Worm (Caenorhabditis elegans) whole organism, L4 larva: Measurements from ENCODE around the gene aagr-2.

Experiments
- F10B5.3 ChIP-seq: sonication (generic microtip); optimal IDR thresholded peaks from 2 replicates; lab custom pipeline; 2016; ENCODE audit warnings: mild to moderate bottlenecking, missing genetic modification characterization, missing compliant biosample characterization
- T20F7.1 ChIP-seq: fragments of 200-800 bp; sonication (Bioruptor generic); optimal IDR thresholded peaks from 2 replicates; lab custom pipeline; 2018; ENCODE audit warnings: mild to moderate bottlenecking, missing genetic modification characterization, missing compliant biosample characterization
- Y105C5A.15 ChIP-seq: fragments of 200-800 bp; sonication (Bioruptor generic); IDR thresholded peaks from 2 replicates; pipeline ENCODE4 v1.3.6; 2022; ENCODE audit warnings: missing genetic modification characterization, missing compliant biosample characterization
- Y48G9A.11 ChIP-seq: fragments of 200-800 bp; sonication (Bioruptor generic); IDR thresholded peaks from 2 replicates; pipeline ENCODE4 v1.3.6; 2022; ENCODE audit warnings: missing genetic modification reagents, missing genetic modification characterization, missing compliant biosample characterization
- Y75B8A.6 ChIP-seq: fragments of 200-800 bp; sonication (Bioruptor generic); IDR thresholded peaks from 2 replicates; pipeline ENCODE4 v1.3.6; 2022; ENCODE audit warnings: missing genetic modification reagents, missing genetic modification characterization, missing compliant biosample characterization
- arid-1 ChIP-seq: fragments of 200-800 bp; sonication (Bioruptor generic); conservative IDR thresholded peaks from 2 replicates; pipeline ENCODE4 v1.3.6; 2022; ENCODE audit warnings: missing genetic modification reagents, missing genetic modification characterization, missing compliant biosample characterization
- ceh-62 ChIP-seq: sonication (generic microtip); optimal IDR thresholded peaks from 2 replicates; lab custom pipeline; 2017; ENCODE audit warnings: missing biosample characterization, missing genetic modification characterization
- ces-1 ChIP-seq: fragments of 150-350 bp; sonication (generic microtip); optimal IDR thresholded peaks from 4 replicates; lab custom pipeline; 2014; ENCODE audit warnings: missing biosample characterization, missing genetic modification reagents, missing genetic modification characterization
- daf-12 ChIP-seq: fragments of 150-350 bp; optimal IDR thresholded peaks from 2 replicates; lab custom pipeline; 2014; ENCODE audit warnings: missing biosample characterization, missing genetic modification reagents, missing genetic modification characterization
- daf-16 ChIP-seq, 3 experiments: sonication (generic microtip); optimal IDR thresholded peaks; 2 replicates each; lab custom pipeline; 2016 to 2017; ENCODE audit warnings: missing genetic modification characterization in 3 of 3, missing genetic modification reagents in 3 of 3, mild to moderate bottlenecking in 2 of 3, missing compliant biosample characterization in 2 of 3, missing biosample characterization in 1 of 3, moderate library complexity in 1 of 3
- dmd-6 ChIP-seq: fragments of 200-800 bp; sonication (Bioruptor generic); IDR thresholded peaks from 2 replicates; pipeline ENCODE4 v1.3.6; 2022; ENCODE audit warnings: missing genetic modification reagents, missing genetic modification characterization, missing compliant biosample characterization
- dmd-8 ChIP-seq: fragments of 200-800 bp; sonication (Bioruptor generic); IDR thresholded peaks from 2 replicates; pipeline ENCODE4 v1.3.6; 2022; ENCODE audit warnings: missing genetic modification characterization, missing compliant biosample characterization
- dmd-9 ChIP-seq: fragments of 200-800 bp; sonication (Bioruptor generic); IDR thresholded peaks from 2 replicates; pipeline ENCODE4 v1.3.6; 2022; ENCODE audit warnings: missing genetic modification reagents, missing genetic modification characterization, missing compliant biosample characterization
- duxl-1 ChIP-seq: sonication (generic microtip); optimal IDR thresholded peaks from 2 replicates; lab custom pipeline; 2016; ENCODE audit warnings: mild to moderate bottlenecking, missing genetic modification characterization, moderate library complexity, missing compliant biosample characterization; ENCODE audit not compliant: poor library complexity
- dve-1 ChIP-seq: sonication (generic microtip); optimal IDR thresholded peaks from 2 replicates; lab custom pipeline; 2017; ENCODE audit warnings: antibody characterized with exemption, mild to moderate bottlenecking, missing genetic modification characterization, missing compliant biosample characterization; ENCODE audit not compliant: insufficient read depth
- fkh-10 ChIP-seq: fragments of 150-350 bp; optimal IDR thresholded peaks from 2 replicates; lab custom pipeline; 2014; ENCODE audit warnings: missing biosample characterization, missing genetic modification reagents, missing genetic modification characterization
- gei-8 ChIP-seq: fragments of 200-800 bp; sonication (Bioruptor generic); optimal IDR thresholded peaks from 2 replicates; lab custom pipeline; 2018; ENCODE audit warnings: mild to moderate bottlenecking, missing genetic modification characterization, missing compliant biosample characterization
- hlh-30 ChIP-seq: sonication (generic microtip); optimal IDR thresholded peaks from 2 replicates; lab custom pipeline; 2017; ENCODE audit warnings: antibody characterized with exemption, mild to moderate bottlenecking, missing genetic modification characterization, missing compliant biosample characterization; ENCODE audit not compliant: insufficient read depth
- hmg-1.1 ChIP-seq: fragments of 200-800 bp; sonication (Bioruptor generic); IDR thresholded peaks from 2 replicates; pipeline ENCODE4 v1.3.6; 2022; ENCODE audit warnings: missing genetic modification reagents, missing genetic modification characterization, missing compliant biosample characterization
- lim-7 ChIP-seq: fragments of 200-800 bp; sonication (Bioruptor generic); IDR thresholded peaks from 2 replicates; pipeline ENCODE4 v1.3.6; 2022; ENCODE audit warnings: missing genetic modification characterization, missing compliant biosample characterization
- lin-15B ChIP-seq: fragments of 150-350 bp; sonication (generic microtip); optimal IDR thresholded peaks from 3 replicates; lab custom pipeline; 2014; ENCODE audit warnings: missing biosample characterization, missing genetic modification characterization
- lin-29 ChIP-seq: fragments of 200-800 bp; sonication (Bioruptor generic); IDR thresholded peaks from 2 replicates; pipeline ENCODE4 v1.3.6; 2022; ENCODE audit warnings: missing genetic modification reagents, missing genetic modification characterization, missing compliant biosample characterization
- lin-38 ChIP-seq: fragments of 200-800 bp; sonication (Bioruptor generic); IDR thresholded peaks from 2 replicates; pipeline ENCODE4 v1.3.6; 2022; ENCODE audit warnings: missing genetic modification reagents, missing genetic modification characterization, missing compliant biosample characterization
- lin-39 ChIP-seq: fragments of 150-350 bp; optimal IDR thresholded peaks from 2 replicates; lab custom pipeline; 2014; ENCODE audit warnings: missing biosample characterization, missing genetic modification reagents, missing genetic modification characterization
- lsy-2 ChIP-seq, 2 experiments: fragments of 150-350 bp in 1 of 2; sonication (generic microtip) in 1 of 2; optimal IDR thresholded peaks; 2 replicates each; lab custom pipeline; 2014 to 2017; ENCODE audit warnings: missing biosample characterization in 2 of 2, missing genetic modification characterization in 2 of 2
- mes-2 ChIP-seq: sonication (generic microtip); optimal IDR thresholded peaks from 2 replicates; lab custom pipeline; 2016; ENCODE audit warnings: missing genotype, mild to moderate bottlenecking, missing genetic modification characterization, missing compliant biosample characterization; ENCODE audit not compliant: poor library complexity, severe bottlenecking
- nhr-11 ChIP-seq: fragments of 150-350 bp; optimal IDR thresholded peaks from 2 replicates; lab custom pipeline; 2014; ENCODE audit warnings: missing biosample characterization, missing genetic modification characterization
- nhr-111 ChIP-seq: fragments of 200-800 bp; sonication (Bioruptor generic); optimal IDR thresholded peaks from 2 replicates; lab custom pipeline; 2018; ENCODE audit warnings: mild to moderate bottlenecking, missing genetic modification characterization, missing compliant biosample characterization
- nhr-42 ChIP-seq: fragments of 200-800 bp; sonication (Bioruptor generic); IDR thresholded peaks from 2 replicates; pipeline ENCODE4 v1.3.6; 2022; ENCODE audit warnings: missing genetic modification characterization, missing compliant biosample characterization
- nhr-48 ChIP-seq: sonication (generic microtip); optimal IDR thresholded peaks from 2 replicates; lab custom pipeline; 2016; ENCODE audit warnings: mild to moderate bottlenecking, missing genetic modification characterization, missing compliant biosample characterization
- nhr-6 ChIP-seq: fragments of 150-350 bp; optimal IDR thresholded peaks from 2 replicates; lab custom pipeline; 2014; ENCODE audit warnings: missing biosample characterization, missing genetic modification characterization
- nhr-76 ChIP-seq: fragments of 150-350 bp; optimal IDR thresholded peaks from 2 replicates; lab custom pipeline; 2014; ENCODE audit warnings: missing biosample characterization, missing genetic modification characterization
- rbr-2 ChIP-seq: sonication (generic microtip); optimal IDR thresholded peaks from 2 replicates; lab custom pipeline; 2016; ENCODE audit warnings: missing genotype, missing genetic modification characterization, missing compliant biosample characterization
- saeg-2 ChIP-seq: fragments of 200-800 bp; sonication (Bioruptor generic); IDR thresholded peaks from 2 replicates; pipeline ENCODE4 v1.3.6; 2022; ENCODE audit warnings: missing genetic modification reagents, missing genetic modification characterization, missing compliant biosample characterization
- tra-1 ChIP-seq: fragments of 200-800 bp; sonication (Bioruptor generic); IDR thresholded peaks from 2 replicates; pipeline ENCODE4 v1.3.6; 2022; ENCODE audit warnings: missing genetic modification reagents, missing genetic modification characterization, missing compliant biosample characterization
- unc-130 ChIP-seq: sonication (generic microtip); optimal IDR thresholded peaks from 2 replicates; lab custom pipeline; 2016; ENCODE audit warnings: missing genetic modification reagents, missing genetic modification characterization, missing compliant biosample characterization
- zfp-2 ChIP-seq: sonication (generic microtip); optimal IDR thresholded peaks from 2 replicates; lab custom pipeline; 2016; ENCODE audit warnings: mild to moderate bottlenecking, missing genetic modification characterization, missing compliant biosample characterization

The aagr-2 gene

ce11 chrII:4953289-4953688 is 28.2 kb upstream of the aagr-2 start, which contains the start of gene ndx-3:
Gene ndx-3 (plus strand): TSS chrII:4953589.
- TF ChIP-seq lin-38 (no peak), nhr-76 (no peak), lim-7 (GFP tag; lab: Robert Waterston, UW) (no peak), nhr-42 (GFP tag; lab: Robert Waterston, UW) (no peak), gei-8 (GFP tag; lab: Kevin White, UChicago) (no peak)

ce11 chrII:4949380-4949950 is 24.4 kb upstream of the aagr-2 start, which contains the start of the genes try-1 and zyg-12:
Gene try-1 (minus strand): TSS chrII:4949527.
Gene zyg-12 (plus strand): TSS chrII:4949900.
- TF ChIP-seq dmd-8 (GFP tag; lab: Robert Waterston, UW) (no peak), lin-38 (peak; percentile 42; the same call in 1 of the 2 replicates)

- TF ChIP-seq duxl-1 (tag; lab: Kevin White, UChicago) = peak; percentile 22
- peak; percentile 43; the same call in 1 of the 2 replicates for TF ChIP-seq Y48G9A.11 (GFP tag; lab: Robert Waterston, UW)
- TF ChIP-seq arid-1 = 0 out of 2 replicates have a peak, but pooled peaks have one; percentile 7
- TF ChIP-seq lin-38 = peak; percentile 39
- no peak for TF ChIP-seq lin-29
- TF ChIP-seq, all 104 proteins: peak for 4
Observed at ce11 chrII:4948118-4948517, 23.1 kb upstream of the aagr-2 start.

- no peak for TF ChIP-seq ces-1 (GFP tag; lab: Kevin White, UChicago)
- TF ChIP-seq nhr-48 (tag; lab: Kevin White, UChicago) = no peak
- TF ChIP-seq rbr-2 (tag; lab: Kevin White, UChicago) = no peak
- no peak for TF ChIP-seq lin-39 (tag; lab: Kevin White, UChicago)
- no peak for TF ChIP-seq zfp-2
- TF ChIP-seq saeg-2 (GFP tag; lab: Robert Waterston, UW) = no peak
- TF ChIP-seq mes-2 (tag; lab: Kevin White, UChicago) = peak; percentile 17
- TF ChIP-seq lin-15B (tag; lab: Kevin White, UChicago) = no peak
- TF ChIP-seq tra-1 = no peak
- TF ChIP-seq unc-130 = no peak
- no peak for TF ChIP-seq Y105C5A.15 (GFP tag; lab: Robert Waterston, UW)
- no peak for TF ChIP-seq ceh-62
- no peak for TF ChIP-seq daf-16 (GFP tag; optimal IDR thresholded peaks at IDR 0.05; lab: Kevin White, UChicago)
- no peak for TF ChIP-seq daf-16 (tag; optimal IDR thresholded peaks at IDR 0.05; lab: Kevin White, UChicago)
- no peak for TF ChIP-seq lin-38
- TF ChIP-seq Y48G9A.11 (GFP tag; lab: Robert Waterston, UW) = no peak
- TF ChIP-seq nhr-6 (tag; lab: Kevin White, UChicago) = peak; percentile 64
- TF ChIP-seq fkh-10 (GFP tag; lab: Kevin White, UChicago) = no peak
- TF ChIP-seq F10B5.3 (tag; lab: Kevin White, UChicago) = no peak
- TF ChIP-seq lsy-2 (tag; optimal IDR thresholded peaks at IDR 0.05; lab: Kevin White, UChicago) = peak in 1 of 2 experiments; percentile 38
- no peak for TF ChIP-seq hmg-1.1 (GFP tag; lab: Robert Waterston, UW)
- no peak for TF ChIP-seq nhr-11 (tag; lab: Kevin White, UChicago)
- TF ChIP-seq daf-12 (tag; lab: Kevin White, UChicago) = no peak
- TF ChIP-seq Y75B8A.6 (GFP tag; lab: Robert Waterston, UW) = no peak
- no peak for TF ChIP-seq nhr-111 (GFP tag; lab: Kevin White, UChicago)
- peak; percentile 17 for TF ChIP-seq dve-1 (tag; lab: Kevin White, UChicago)
- no peak for TF ChIP-seq dmd-9 (GFP tag; lab: Robert Waterston, UW)
- TF ChIP-seq dmd-6 = no peak
- TF ChIP-seq hlh-30 = no peak
- TF ChIP-seq T20F7.1 (GFP tag; lab: Kevin White, UChicago) = peak; percentile 70
Observed at ce11 chrII:4946775-4947174, 21.7 kb upstream of the aagr-2 start.
